Worm (Caenorhabditis elegans): ENCODE measurements around the gene cls-2.

DNA sequence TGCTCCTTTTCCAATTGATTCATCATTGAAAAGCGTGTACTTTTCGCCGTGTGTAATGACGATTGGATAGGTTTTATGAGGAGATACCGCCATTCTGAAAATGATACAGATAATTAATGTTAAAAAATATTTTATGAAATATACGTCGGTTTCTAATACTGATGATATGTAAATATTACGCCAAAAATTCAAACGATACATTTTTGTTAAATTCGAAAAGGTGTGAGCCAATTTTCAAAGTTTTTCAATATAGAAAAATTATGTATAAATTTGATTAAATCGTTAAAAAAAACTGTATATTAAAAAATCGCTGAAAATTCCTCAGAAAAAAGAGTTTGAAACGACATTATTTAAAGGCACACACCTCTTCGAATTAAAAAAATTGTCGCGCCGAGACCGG is 4.2 kb upstream of the cls-2 start, which contains the start of gene ikke-1:
- TF ChIP-seq him-1 (tag; optimal IDR thresholded peaks at IDR 0.05) = no peak
- no peak for TF ChIP-seq W03F9.2 (tag; optimal IDR thresholded peaks at IDR 0.05)
- TF ChIP-seq dao-5 (tag; optimal IDR thresholded peaks at IDR 0.05) = no peak

All from whole organism, L4/young adult.